Fruit fly (Drosophila melanogaster) whole organism, prepupa: ENCODE results near the gene CG14452.

ENCODE experiments used
- CG10631 ChIP-seq: fragments of 200-800 bp; sonication (Bioruptor generic); optimal IDR thresholded peaks from 2 replicates; lab custom pipeline; 2016; ENCODE audit warnings: missing biosample characterization, missing genetic modification characterization
- CG11902 ChIP-seq: fragments of 200-800 bp; sonication (Bioruptor generic); optimal IDR thresholded peaks from 3 replicates; lab custom pipeline; 2016; ENCODE audit warnings: missing biosample characterization, missing genetic modification characterization
- CG32006 ChIP-seq: fragments of 200-800 bp; sonication (Bioruptor generic); optimal IDR thresholded peaks from 3 replicates; lab custom pipeline; 2017; ENCODE audit warnings: missing biosample characterization, mild to moderate bottlenecking, missing genetic modification characterization
- CG3919 ChIP-seq: fragments of 200-800 bp; sonication (Bioruptor generic); optimal IDR thresholded peaks from 3 replicates; lab custom pipeline; 2016; ENCODE audit warnings: missing biosample characterization, missing genetic modification characterization
- CG6163 ChIP-seq: fragments of 200-800 bp; sonication (Bioruptor generic); IDR thresholded peaks from 3 replicates; pipeline ENCODE4 v1.3.6; 2022; ENCODE audit warnings: missing biosample characterization, missing genetic modification characterization
- CG6276 ChIP-seq: fragments of 200-800 bp; sonication (Bioruptor generic); optimal IDR thresholded peaks from 2 replicates; lab custom pipeline; 2017; ENCODE audit warnings: missing biosample characterization, mild to moderate bottlenecking, missing genetic modification characterization
- CG6792 ChIP-seq: fragments of 200-800 bp; sonication (Bioruptor generic); optimal IDR thresholded peaks from 3 replicates; lab custom pipeline; 2016; ENCODE audit warnings: missing biosample characterization, missing genetic modification characterization
- CG6854 ChIP-seq: fragments of 200-800 bp; sonication (Bioruptor generic); optimal IDR thresholded peaks from 2 replicates; lab custom pipeline; 2017; ENCODE audit warnings: missing biosample characterization, mild to moderate bottlenecking, missing genetic modification characterization
- CG8319 ChIP-seq: fragments of 200-800 bp; sonication (Bioruptor generic); optimal IDR thresholded peaks from 3 replicates; lab custom pipeline; 2016; ENCODE audit warnings: missing biosample characterization, missing genetic modification characterization
- CG8632 ChIP-seq: fragments of 200-800 bp; sonication (Bioruptor generic); optimal IDR thresholded peaks from 3 replicates; lab custom pipeline; 2016; ENCODE audit warnings: missing biosample characterization, missing genetic modification characterization
- CG9139 ChIP-seq: fragments of 200-800 bp; sonication (Bioruptor generic); optimal IDR thresholded peaks from 3 replicates; lab custom pipeline; 2017; ENCODE audit warnings: missing biosample characterization, mild to moderate bottlenecking, missing genetic modification characterization
- Eip75B ChIP-seq: fragments of 200-800 bp; sonication (Bioruptor generic); optimal IDR thresholded peaks from 3 replicates; lab custom pipeline; 2016; ENCODE audit warnings: missing biosample characterization, missing genetic modification characterization
- Eip78C ChIP-seq: fragments of 200-800 bp; sonication (Bioruptor generic); peaks from one replicate; lab custom pipeline; 2016; ENCODE audit warnings: missing biosample characterization, missing genetic modification characterization
- Eip93F ChIP-seq: fragments of 200-800 bp; sonication (Bioruptor generic); optimal IDR thresholded peaks from 2 replicates; lab custom pipeline; 2016; ENCODE audit warnings: missing biosample characterization, mild to moderate bottlenecking, missing genetic modification characterization
- Hr38 ChIP-seq: sonication (Bioruptor generic); optimal IDR thresholded peaks from 2 replicates; lab custom pipeline; 2016; ENCODE audit warnings: missing biosample characterization, missing genetic modification characterization
- Hr39 ChIP-seq: fragments of 200-800 bp; sonication (Bioruptor generic); optimal IDR thresholded peaks from 2 replicates; lab custom pipeline; 2016; ENCODE audit warnings: missing biosample characterization, missing genetic modification characterization
- Hr4 ChIP-seq: fragments of 200-800 bp; sonication (Bioruptor generic); optimal IDR thresholded peaks from 3 replicates; lab custom pipeline; 2016; ENCODE audit warnings: missing biosample characterization, missing genetic modification characterization
- Met ChIP-seq: fragments of 200-800 bp; sonication (Bioruptor generic); optimal IDR thresholded peaks from 3 replicates; lab custom pipeline; 2016; ENCODE audit warnings: missing biosample characterization, missing genetic modification characterization
- OdsH ChIP-seq: fragments of 200-800 bp; sonication (Bioruptor generic); optimal IDR thresholded peaks from 3 replicates; lab custom pipeline; 2016; ENCODE audit warnings: missing biosample characterization, missing genetic modification characterization
- Sox14 ChIP-seq: fragments of 200-800 bp; sonication (Bioruptor generic); optimal IDR thresholded peaks from 3 replicates; lab custom pipeline; 2016; ENCODE audit warnings: missing biosample characterization, missing genetic modification characterization
- Sox15 ChIP-seq: fragments of 200-800 bp; sonication (Bioruptor generic); optimal IDR thresholded peaks from 3 replicates; lab custom pipeline; 2016; ENCODE audit warnings: missing biosample characterization, missing genetic modification characterization
- achi ChIP-seq: fragments of 200-800 bp; sonication (Bioruptor generic); optimal IDR thresholded peaks from 3 replicates; lab custom pipeline; 2016; ENCODE audit warnings: missing biosample characterization, missing genetic modification characterization
- acj6 ChIP-seq: fragments of 200-800 bp; sonication (Bioruptor generic); optimal IDR thresholded peaks from 3 replicates; lab custom pipeline; 2016; ENCODE audit warnings: missing biosample characterization, missing genetic modification characterization
- cyc ChIP-seq: fragments of 200-800 bp; sonication (Bioruptor generic); optimal IDR thresholded peaks from 3 replicates; lab custom pipeline; 2016; ENCODE audit warnings: missing biosample characterization, missing genetic modification characterization
- esn ChIP-seq: fragments of 200-800 bp; sonication (Bioruptor generic); optimal IDR thresholded peaks from 2 replicates; lab custom pipeline; 2016; ENCODE audit warnings: missing biosample characterization, mild to moderate bottlenecking, missing genetic modification characterization, moderate library complexity
- fd59A ChIP-seq: fragments of 200-800 bp; sonication (Bioruptor generic); optimal IDR thresholded peaks from 2 replicates; lab custom pipeline; 2017; ENCODE audit warnings: missing biosample characterization, mild to moderate bottlenecking, missing genetic modification characterization, missing genetic modification reagents
- lz ChIP-seq: fragments of 200-800 bp; sonication (Bioruptor generic); optimal IDR thresholded peaks from 3 replicates; lab custom pipeline; 2016; ENCODE audit warnings: missing biosample characterization, missing genetic modification characterization
- net ChIP-seq: fragments of 200-800 bp; sonication (Bioruptor generic); optimal IDR thresholded peaks from 3 replicates; lab custom pipeline; 2016; ENCODE audit warnings: missing biosample characterization, missing genetic modification characterization
- salr ChIP-seq, 2 experiments: fragments of 200-800 bp; sonication (Bioruptor generic); optimal IDR thresholded peaks; 3 replicates each; lab custom pipeline; 2016 to 2018; ENCODE audit warnings: missing biosample characterization in 2 of 2, missing genetic modification characterization in 2 of 2, mild to moderate bottlenecking in 1 of 2
- spab ChIP-seq: fragments of 200-800 bp; sonication (Bioruptor generic); optimal IDR thresholded peaks from 2 replicates; lab custom pipeline; 2017; ENCODE audit warnings: missing biosample characterization, mild to moderate bottlenecking, missing genetic modification characterization, missing genetic modification reagents
- ss ChIP-seq, 2 experiments: fragments of 200-800 bp; sonication (Bioruptor generic); optimal IDR thresholded peaks; 2 replicates in 1 of 2; 3 replicates in 1 of 2; lab custom pipeline; 2017 to 2018; ENCODE audit warnings: mild to moderate bottlenecking in 2 of 2, missing biosample characterization in 2 of 2, missing genetic modification characterization in 2 of 2, moderate library complexity in 1 of 2
- topi ChIP-seq: fragments of 200-800 bp; sonication (Bioruptor generic); optimal IDR thresholded peaks from 3 replicates; lab custom pipeline; 2016; ENCODE audit warnings: missing biosample characterization, missing genetic modification characterization

CG14452 gene

dm6 chr3L:22742945-22743582 lies 47.3 kb downstream of the CG14452 start (continued):
- TF ChIP-seq Met (GFP tag; lab: Kevin White, UChicago) (peak; percentile 48), Sox14 (peak; percentile 36), spab (GFP tag; lab: Kevin White, UChicago) (no peak), CG6276 (GFP tag; lab: Kevin White, UChicago) (peak; percentile 27), CG11902 (no peak), OdsH (GFP tag; lab: Kevin White, UChicago) (peak; percentile 65), cyc (peak; percentile 29), CG8319 (GFP tag; lab: Kevin White, UChicago) (no peak), CG6163 (GFP tag; lab: Robert Waterston, UW) (no peak), CG10631 (GFP tag; lab: Kevin White, UChicago) (peak; percentile 51), Hr4 (GFP tag; lab: Kevin White, UChicago) (peak; percentile 51), CG3919 (GFP tag; lab: Kevin White, UChicago) (peak; percentile 41), esn (GFP tag; lab: Kevin White, UChicago) (peak; percentile 47), CG8632 (GFP tag; lab: Kevin White, UChicago) (peak; percentile 9), Eip93F (no peak), achi (GFP tag; lab: Kevin White, UChicago) (peak; percentile 40), topi (GFP tag; lab: Kevin White, UChicago) (peak; percentile 38), Eip78C (GFP tag; lab: Kevin White, UChicago) (peak; percentile 84), fd59A (GFP tag; lab: Kevin White, UChicago) (peak; percentile 43), CG6854 (GFP tag; lab: Kevin White, UChicago) (no peak), salr (GFP tag; optimal IDR thresholded peaks at IDR 0.05; lab: Kevin White, UChicago) (peak in 1 of 2 experiments; percentile 66), ss (GFP tag; optimal IDR thresholded peaks at IDR 0.05; lab: Kevin White, UChicago) (no peak), CG6792 (GFP tag; lab: Kevin White, UChicago) (peak; percentile 25), CG32006 (GFP tag; lab: Kevin White, UChicago) (peak; percentile 72), Sox15 (GFP tag; lab: Kevin White, UChicago) (peak; percentile 25), acj6 (GFP tag; lab: Kevin White, UChicago) (peak; percentile 16), Eip75B (no peak), net (GFP tag; lab: Kevin White, UChicago) (peak; percentile 26), lz (GFP tag; lab: Kevin White, UChicago) (peak; percentile 25), CG9139 (GFP tag; lab: Kevin White, UChicago) (no peak), Hr39 (peak; percentile 41), Hr38 (no peak)
